Worm (Caenorhabditis elegans) whole organism, L2 larva: ENCODE results near the gene srj-44.

Experiments used
- F13H6.1 ChIP-seq: sonication (generic microtip); optimal IDR thresholded peaks from 2 replicates; lab custom pipeline; 2016; ENCODE audit warnings: missing genetic modification characterization, missing compliant biosample characterization
- R02D3.7 ChIP-seq: fragments of 150-350 bp; optimal IDR thresholded peaks from 2 replicates; lab custom pipeline; 2014; ENCODE audit warnings: missing biosample characterization, missing genetic modification characterization
- alr-1 ChIP-seq: fragments of 150-350 bp; optimal IDR thresholded peaks from 2 replicates; lab custom pipeline; 2014; ENCODE audit warnings: missing biosample characterization, missing genetic modification characterization
- ceh-16 ChIP-seq: fragments of 150-350 bp; optimal IDR thresholded peaks from 2 replicates; lab custom pipeline; 2014; ENCODE audit warnings: missing biosample characterization, missing genetic modification characterization
- crh-2 ChIP-seq: sonication (generic microtip); optimal IDR thresholded peaks from 2 replicates; lab custom pipeline; 2017; ENCODE audit warnings: missing biosample characterization, missing genetic modification characterization
- dmd-4 ChIP-seq: sonication (generic microtip); optimal IDR thresholded peaks from 2 replicates; lab custom pipeline; 2017; ENCODE audit warnings: missing biosample characterization, missing genetic modification characterization
- egl-27 ChIP-seq: sonication (generic microtip); optimal IDR thresholded peaks from 3 replicates; lab custom pipeline; 2017; ENCODE audit warnings: missing biosample characterization, missing genetic modification reagents, missing genetic modification characterization
- elt-3 ChIP-seq: sonication (generic microtip); optimal IDR thresholded peaks from 2 replicates; lab custom pipeline; 2017; ENCODE audit warnings: missing biosample characterization, missing genetic modification characterization
- fos-1 ChIP-seq: fragments of 150-350 bp; optimal IDR thresholded peaks from 2 replicates; lab custom pipeline; 2014; ENCODE audit warnings: missing biosample characterization, missing genetic modification characterization
- gmeb-1 ChIP-seq: fragments of 150-350 bp; optimal IDR thresholded peaks from 2 replicates; lab custom pipeline; 2014; ENCODE audit warnings: missing biosample characterization, missing genetic modification characterization
- lin-11 ChIP-seq: fragments of 150-350 bp; sonication (generic microtip); optimal IDR thresholded peaks from 2 replicates; lab custom pipeline; 2014; ENCODE audit warnings: missing biosample characterization, missing genetic modification characterization, inconsistent platforms, mixed read lengths
- lin-13 ChIP-seq: fragments of 150-350 bp; optimal IDR thresholded peaks from 2 replicates; lab custom pipeline; 2014; ENCODE audit warnings: missing biosample characterization, missing genetic modification reagents, missing genetic modification characterization
- lin-39 ChIP-seq: fragments of 150-350 bp; optimal IDR thresholded peaks from 2 replicates; lab custom pipeline; 2014; ENCODE audit warnings: missing biosample characterization, missing genetic modification reagents, missing genetic modification characterization
- mbf-1 ChIP-seq: sonication (generic microtip); optimal IDR thresholded peaks from 2 replicates; lab custom pipeline; 2017; ENCODE audit warnings: missing biosample characterization, missing genetic modification characterization
- nhr-12 ChIP-seq: fragments of 150-350 bp; optimal IDR thresholded peaks from 2 replicates; lab custom pipeline; 2014; ENCODE audit warnings: missing biosample characterization, missing genetic modification characterization
- nhr-129 ChIP-seq: fragments of 150-350 bp; optimal IDR thresholded peaks from 2 replicates; lab custom pipeline; 2014; ENCODE audit warnings: missing biosample characterization, missing genetic modification characterization
- nhr-237 ChIP-seq: fragments of 150-350 bp; optimal IDR thresholded peaks from 2 replicates; lab custom pipeline; 2014; ENCODE audit warnings: missing biosample characterization, missing genetic modification characterization
- nhr-25 ChIP-seq: fragments of 150-350 bp; sonication (generic microtip); optimal IDR thresholded peaks from 3 replicates; lab custom pipeline; 2014; ENCODE audit warnings: missing biosample characterization, missing genetic modification characterization
- nhr-6 ChIP-seq: fragments of 150-350 bp; optimal IDR thresholded peaks from 2 replicates; lab custom pipeline; 2014; ENCODE audit warnings: missing biosample characterization, missing genetic modification characterization
- nhr-77 ChIP-seq: fragments of 150-350 bp; optimal IDR thresholded peaks from 2 replicates; lab custom pipeline; 2014; ENCODE audit warnings: missing biosample characterization, missing genetic modification characterization
- peb-1 ChIP-seq: fragments of 150-350 bp; optimal IDR thresholded peaks from 2 replicates; lab custom pipeline; 2014; ENCODE audit warnings: missing biosample characterization, missing genetic modification characterization
- sem-4 ChIP-seq: fragments of 150-350 bp; optimal IDR thresholded peaks from 2 replicates; lab custom pipeline; 2014; ENCODE audit warnings: missing biosample characterization, missing genetic modification reagents, missing genetic modification characterization
- sma-3 ChIP-seq: sonication (generic microtip); optimal IDR thresholded peaks from 2 replicates; lab custom pipeline; 2016; ENCODE audit warnings: missing genetic modification reagents, missing genetic modification characterization, missing compliant biosample characterization
- snpc-4 ChIP-seq: fragments of 150-350 bp; optimal IDR thresholded peaks from 2 replicates; lab custom pipeline; 2014; ENCODE audit warnings: missing biosample characterization, missing genetic modification characterization
- unc-62 ChIP-seq: fragments of 150-350 bp; optimal IDR thresholded peaks from 2 replicates; lab custom pipeline; 2014; ENCODE audit warnings: missing biosample characterization, missing genetic modification reagents, missing genetic modification characterization
- zag-1 ChIP-seq: fragments of 150-350 bp; optimal IDR thresholded peaks from 2 replicates; lab custom pipeline; 2014; ENCODE audit warnings: missing biosample characterization, missing genetic modification characterization
- ztf-1 ChIP-seq: fragments of 200-800 bp; sonication (Bioruptor generic); conservative IDR thresholded peaks from 2 replicates; pipeline ENCODE4 v1.3.6; 2022; ENCODE audit warnings: missing genetic modification characterization, missing compliant biosample characterization
- ztf-11 ChIP-seq: sonication (generic microtip); optimal IDR thresholded peaks from 2 replicates; lab custom pipeline; 2017; ENCODE audit warnings: missing biosample characterization, missing genetic modification characterization

Gene srj-44

ce11 chrV:2803258-2803657 lies 42.4 kb downstream of the srj-44 start:
- TF ChIP-seq peb-1 (tag; lab: Kevin White, UChicago) (no peak), ztf-1 (GFP tag; lab: Robert Waterston, UW) (no peak), nhr-25 (no peak), fos-1 (tag; lab: Kevin White, UChicago) (no peak), nhr-77 (no peak), crh-2 (tag; lab: Kevin White, UChicago) (no peak), elt-3 (no peak), nhr-12 (tag; lab: Kevin White, UChicago) (no peak), unc-62 (GFP tag; lab: Kevin White, UChicago) (no peak)

- TF ChIP-seq lin-39 (tag; lab: Kevin White, UChicago) (no peak), nhr-129 (peak; percentile 43)
- TF ChIP-seq, all 48 proteins: peak for 1
Measured at ce11 chrV:2801955-2802354, 43.7 kb downstream of the srj-44 start.

- no peak for TF ChIP-seq ceh-16 (tag; lab: Kevin White, UChicago)
- TF ChIP-seq nhr-6, result no peak
- no peak for TF ChIP-seq alr-1 (tag; lab: Kevin White, UChicago)
- no peak for TF ChIP-seq gmeb-1 (tag; lab: Kevin White, UChicago)
- no peak for TF ChIP-seq F13H6.1 (tag; lab: Kevin White, UChicago)
- no peak for TF ChIP-seq egl-27 (tag; lab: Kevin White, UChicago)
- no peak for TF ChIP-seq nhr-129
- TF ChIP-seq R02D3.7 (tag; lab: Kevin White, UChicago), result no peak
- TF ChIP-seq snpc-4, result no peak
- no peak for TF ChIP-seq ztf-1 (GFP tag; lab: Robert Waterston, UW)
- TF ChIP-seq dmd-4 (tag; lab: Kevin White, UChicago), result no peak
Measured at ce11 chrV:2800676-2801075, 45.0 kb downstream of the srj-44 start.

- TF ChIP-seq lin-11 (tag; lab: Kevin White, UChicago), result no peak
- TF ChIP-seq, all 48 proteins: peak for 0
Measured at ce11 chrV:2799172-2799869, 46.4 kb downstream of the srj-44 start.

- no peak for TF ChIP-seq unc-62 (GFP tag; lab: Kevin White, UChicago)
- no peak for TF ChIP-seq ztf-11
- TF ChIP-seq elt-3, result no peak
- TF ChIP-seq ceh-16 (tag; lab: Kevin White, UChicago), result no peak
- TF ChIP-seq lin-13 (GFP tag; lab: Kevin White, UChicago), result no peak
- TF ChIP-seq zag-1 (tag; lab: Kevin White, UChicago), result no peak
- no peak for TF ChIP-seq mbf-1 (tag; lab: Kevin White, UChicago)
- TF ChIP-seq snpc-4, result no peak
- TF ChIP-seq sma-3 (GFP tag; lab: Kevin White, UChicago), result no peak
- no peak for TF ChIP-seq nhr-12 (tag; lab: Kevin White, UChicago)
- TF ChIP-seq sem-4 (tag; lab: Kevin White, UChicago), result no peak
- no peak for TF ChIP-seq nhr-237 (tag; lab: Kevin White, UChicago)
- no peak for TF ChIP-seq lin-11 (tag; lab: Kevin White, UChicago)
Measured at ce11 chrV:2795998-2796397, 49.7 kb downstream of the srj-44 start, which contains the start of gene F54E2.2. TSS of gene F54E2.2 (plus strand) at chrV:2796298.
